Worm (Caenorhabditis elegans) whole organism, L3 larva: ENCODE results near the gene K09C6.7.

ENCODE experiments used
- ama-1 ChIP-seq: fragments of 150-350 bp; optimal IDR thresholded peaks from 2 replicates; lab custom pipeline; 2018
- ceh-28 ChIP-seq: fragments of 150-350 bp; optimal IDR thresholded peaks from 2 replicates; lab custom pipeline; 2014; ENCODE audit warnings: missing biosample characterization, missing genetic modification reagents, missing genetic modification characterization
- ceh-82 ChIP-seq: fragments of 150-350 bp; optimal IDR thresholded peaks from 2 replicates; lab custom pipeline; 2014; ENCODE audit warnings: missing biosample characterization, missing genetic modification characterization
- ceh-9 ChIP-seq: sonication (generic microtip); optimal IDR thresholded peaks from 2 replicates; lab custom pipeline; 2018; ENCODE audit warnings: missing biosample characterization, missing genetic modification characterization
- daf-12 ChIP-seq: fragments of 150-350 bp; optimal IDR thresholded peaks from 2 replicates; lab custom pipeline; 2014; ENCODE audit warnings: missing biosample characterization, missing genetic modification reagents, missing genetic modification characterization
- egl-27 ChIP-seq: sonication (generic microtip); optimal IDR thresholded peaks from 4 replicates; lab custom pipeline; 2017; ENCODE audit warnings: missing biosample characterization, missing genetic modification reagents, missing genetic modification characterization
- egl-5 ChIP-seq: fragments of 150-350 bp; optimal IDR thresholded peaks from 2 replicates; lab custom pipeline; 2017; ENCODE audit warnings: missing biosample characterization, missing genetic modification reagents, missing genetic modification characterization, inconsistent platforms
- elt-1 ChIP-seq: fragments of 150-350 bp; optimal IDR thresholded peaks from 2 replicates; lab custom pipeline; 2014; ENCODE audit warnings: missing biosample characterization, missing genetic modification characterization
- fkh-10 ChIP-seq: sonication (generic microtip); optimal IDR thresholded peaks from 2 replicates; lab custom pipeline; 2017; ENCODE audit warnings: missing biosample characterization, missing genetic modification reagents, missing genetic modification characterization
- fkh-2 ChIP-seq: fragments of 150-350 bp; optimal IDR thresholded peaks from 2 replicates; lab custom pipeline; 2014; ENCODE audit warnings: missing biosample characterization, missing genetic modification reagents, missing genetic modification characterization
- fos-1 ChIP-seq: fragments of 150-350 bp; optimal IDR thresholded peaks from 2 replicates; lab custom pipeline; 2014; ENCODE audit warnings: missing biosample characterization, missing genetic modification characterization
- hmg-11 ChIP-seq: sonication (generic microtip); optimal IDR thresholded peaks from 2 replicates; lab custom pipeline; 2016; ENCODE audit warnings: missing genetic modification characterization, missing compliant biosample characterization
- jun-1 ChIP-seq: fragments of 150-350 bp; optimal IDR thresholded peaks from 2 replicates; lab custom pipeline; 2014; ENCODE audit warnings: missing biosample characterization, missing genetic modification reagents, missing genetic modification characterization
- lin-15B ChIP-seq: fragments of 150-350 bp; optimal IDR thresholded peaks from 2 replicates; lab custom pipeline; 2014; ENCODE audit warnings: missing biosample characterization, missing genetic modification characterization
- mdl-1 ChIP-seq: fragments of 150-350 bp; optimal IDR thresholded peaks from 2 replicates; lab custom pipeline; 2014; ENCODE audit warnings: missing biosample characterization, missing genetic modification characterization
- mml-1 ChIP-seq: fragments of 150-350 bp; sonication (generic microtip); optimal IDR thresholded peaks from 3 replicates; lab custom pipeline; 2014; ENCODE audit warnings: missing biosample characterization, missing genetic modification characterization
- nfya-1 ChIP-seq: sonication (generic microtip); optimal IDR thresholded peaks from 2 replicates; lab custom pipeline; 2017; ENCODE audit warnings: missing genetic modification characterization, mild to moderate bottlenecking, missing compliant biosample characterization, antibody characterized with exemption, moderate library complexity; ENCODE audit not compliant: insufficient read depth
- nhr-11 ChIP-seq: fragments of 150-350 bp; optimal IDR thresholded peaks from 2 replicates; lab custom pipeline; 2014; ENCODE audit warnings: missing biosample characterization, missing genetic modification characterization
- nhr-12 ChIP-seq: fragments of 150-350 bp; optimal IDR thresholded peaks from 2 replicates; lab custom pipeline; 2014; ENCODE audit warnings: missing biosample characterization, missing genetic modification characterization
- nhr-23 ChIP-seq: fragments of 150-350 bp; optimal IDR thresholded peaks from 2 replicates; lab custom pipeline; 2014; ENCODE audit warnings: missing biosample characterization, missing genetic modification reagents, missing genetic modification characterization
- nhr-237 ChIP-seq: fragments of 150-350 bp; optimal IDR thresholded peaks from 2 replicates; lab custom pipeline; 2014; ENCODE audit warnings: missing biosample characterization, missing genetic modification characterization
- nhr-25 ChIP-seq: sonication (generic microtip); optimal IDR thresholded peaks from 2 replicates; lab custom pipeline; 2017; ENCODE audit warnings: missing biosample characterization, missing genetic modification characterization
- nhr-28 ChIP-seq: fragments of 150-350 bp; optimal IDR thresholded peaks from 2 replicates; lab custom pipeline; 2014; ENCODE audit warnings: missing biosample characterization, missing genetic modification characterization
- nhr-67 ChIP-seq: fragments of 150-350 bp; optimal IDR thresholded peaks from 2 replicates; lab custom pipeline; 2014; ENCODE audit warnings: missing biosample characterization, missing genetic modification characterization
- nhr-76 ChIP-seq: fragments of 150-350 bp; sonication (generic microtip); optimal IDR thresholded peaks from 5 replicates; lab custom pipeline; 2014; ENCODE audit warnings: missing biosample characterization, missing genetic modification characterization
- nhr-77 ChIP-seq: fragments of 150-350 bp; optimal IDR thresholded peaks from 2 replicates; lab custom pipeline; 2014; ENCODE audit warnings: missing biosample characterization, missing genetic modification characterization
- pha-4 ChIP-seq: fragments of 150-350 bp; optimal IDR thresholded peaks from 2 replicates; lab custom pipeline; 2014; ENCODE audit warnings: missing biosample characterization, missing genetic modification reagents, missing genetic modification characterization
- sea-2 ChIP-seq: fragments of 150-350 bp; sonication (generic microtip); optimal IDR thresholded peaks from 4 replicates; lab custom pipeline; 2014; ENCODE audit warnings: missing biosample characterization, missing genetic modification reagents, missing genetic modification characterization
- snpc-4 ChIP-seq: fragments of 150-350 bp; optimal IDR thresholded peaks from 2 replicates; lab custom pipeline; 2014; ENCODE audit warnings: missing biosample characterization, missing genetic modification characterization
- tbx-2 ChIP-seq: sonication (generic microtip); optimal IDR thresholded peaks from 2 replicates; lab custom pipeline; 2016; ENCODE audit warnings: mild to moderate bottlenecking, missing genetic modification characterization, missing compliant biosample characterization
- unc-39 ChIP-seq: sonication (generic microtip); optimal IDR thresholded peaks from 4 replicates; lab custom pipeline; 2017; ENCODE audit warnings: missing biosample characterization, missing genetic modification characterization

K09C6.7 gene

DNA sequence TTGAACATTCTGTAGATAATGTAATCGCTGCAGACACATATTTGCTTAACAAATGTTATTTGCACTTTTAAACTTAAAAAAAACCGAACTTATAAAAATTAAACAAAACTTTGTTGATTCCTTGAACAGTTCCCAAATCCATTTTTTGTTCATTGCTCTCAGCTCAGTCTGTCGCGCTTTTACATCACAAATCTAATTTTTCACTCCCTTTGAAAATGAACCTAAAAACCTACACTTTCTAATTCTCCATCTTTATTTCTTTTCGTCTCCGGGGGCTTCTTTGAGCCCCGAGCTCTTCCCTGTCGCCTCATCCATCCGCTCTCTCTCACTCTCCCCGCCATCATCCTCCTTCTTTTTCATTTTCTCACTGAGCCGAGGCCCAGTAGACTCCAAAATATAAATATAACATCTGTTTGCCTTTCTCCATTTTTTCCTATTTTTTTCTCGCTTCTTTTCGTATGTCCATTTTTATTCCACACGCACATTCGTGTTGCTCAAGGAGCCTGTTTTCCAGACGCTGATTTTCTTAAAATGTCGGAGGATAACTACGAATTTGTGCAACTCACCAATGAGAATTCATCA, 28.5 kb downstream of the K09C6.7 start, which contains the start of gene R13D11.4:
Gene R13D11.4, plus strand, starts transcription at position 532 of the 582 bp plus-strand sequence.
- no peak for TF ChIP-seq jun-1
- no peak for TF ChIP-seq snpc-4 (tag; lab: Kevin White, UChicago)
- no peak for TF ChIP-seq nhr-23 (tag; lab: Kevin White, UChicago)
- peak; percentile 30 for TF ChIP-seq fkh-10
- TF ChIP-seq nhr-12 (tag; lab: Kevin White, UChicago) = no peak
- peak; percentile 23 for TF ChIP-seq hmg-11 (tag; lab: Kevin White, UChicago)
- peak; percentile 39 for TF ChIP-seq nfya-1
- no peak for TF ChIP-seq tbx-2

DNA sequence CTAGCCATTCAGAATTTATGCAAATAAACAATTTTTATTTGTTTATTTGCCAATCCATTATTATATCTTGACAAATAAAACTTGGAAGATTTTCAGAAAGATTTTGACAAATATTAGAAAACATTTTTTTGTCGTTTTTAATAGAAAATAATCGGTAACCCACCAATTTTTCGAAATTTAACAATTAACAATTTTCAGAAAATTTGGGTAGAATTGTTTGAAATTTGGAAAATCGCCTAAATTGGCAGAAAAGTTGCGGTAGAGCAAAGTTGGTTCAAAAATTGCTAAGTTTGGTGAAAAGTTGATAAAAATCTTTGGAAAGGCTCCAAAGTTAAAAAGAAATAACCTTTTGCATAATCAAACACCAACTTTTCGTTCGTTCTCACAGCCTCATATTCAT, 30.6 kb downstream of the K09C6.7 start:
- no peak for TF ChIP-seq unc-39 (tag; lab: Kevin White, UChicago)
- TF ChIP-seq nhr-76 (tag; lab: Kevin White, UChicago) = no peak
- TF ChIP-seq lin-15B (tag; lab: Kevin White, UChicago) = no peak

DNA sequence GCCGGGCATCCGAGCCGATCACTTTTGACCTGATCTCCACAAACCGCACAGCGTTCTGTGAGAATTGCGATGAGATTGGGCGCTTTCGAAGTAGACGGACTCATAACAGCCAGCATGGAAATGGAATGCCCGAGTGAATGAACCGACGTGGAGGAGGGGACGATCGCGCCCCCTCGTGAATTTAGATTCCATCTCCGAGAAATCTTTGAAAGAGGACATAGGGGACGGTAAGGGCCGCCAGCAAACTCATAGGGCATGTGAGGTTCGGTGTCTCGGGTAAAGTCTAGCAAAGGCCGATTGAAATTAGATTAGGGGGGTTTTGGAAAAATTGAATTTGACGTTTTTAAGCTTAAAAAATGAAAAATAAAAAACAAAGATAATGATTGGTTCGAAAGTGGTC, 34.4 kb downstream of the K09C6.7 start, which contains the start of gene nhr-270:
Gene nhr-270, minus strand, starts transcription at position 257 of the 400 bp plus-strand sequence.
- no peak for TF ChIP-seq nhr-28
- peak; percentile 2 for TF ChIP-seq nhr-23 (tag; lab: Kevin White, UChicago)
- TF ChIP-seq elt-1 (tag; lab: Kevin White, UChicago) = peak; percentile 7
- no peak for TF ChIP-seq unc-39 (tag; lab: Kevin White, UChicago)
- peak; percentile 0 for TF ChIP-seq nhr-25
- no peak for TF ChIP-seq nhr-237
- TF ChIP-seq ceh-82 (tag; lab: Kevin White, UChicago) = no peak

DNA sequence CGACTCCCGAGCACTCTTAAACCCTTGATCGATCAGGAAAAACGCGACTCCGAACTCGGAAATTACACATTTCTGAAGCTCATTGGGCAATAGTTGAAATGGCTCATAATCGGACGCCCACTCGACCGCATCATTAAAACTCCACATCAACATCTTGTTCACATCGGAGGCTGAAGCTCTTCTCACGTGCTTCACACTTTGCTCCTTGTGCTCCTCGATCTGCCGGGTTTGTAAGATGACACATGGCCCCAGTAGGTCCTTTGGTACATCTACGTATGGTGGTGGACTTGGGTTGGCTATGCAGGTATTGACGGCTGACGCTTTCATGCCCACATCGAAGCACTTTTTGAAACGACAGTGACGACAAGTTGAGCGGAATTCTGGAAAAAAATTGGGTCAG, 35.4 kb downstream of the K09C6.7 start:
- no peak for TF ChIP-seq nhr-67 (tag; lab: Kevin White, UChicago)
- no peak for TF ChIP-seq nhr-11 (tag; lab: Kevin White, UChicago)
- no peak for TF ChIP-seq elt-1 (tag; lab: Kevin White, UChicago)
- no peak for TF ChIP-seq daf-12
- no peak for TF ChIP-seq sea-2 (GFP tag; lab: Kevin White, UChicago)
- TF ChIP-seq pha-4 (tag; lab: Kevin White, UChicago) = no peak
- no peak for TF ChIP-seq ceh-9
- TF ChIP-seq hmg-11 (tag; lab: Kevin White, UChicago) = no peak
- TF ChIP-seq ama-1 (lab: Kevin White, UChicago) = no peak
- no peak for TF ChIP-seq egl-5 (tag; lab: Kevin White, UChicago)
- no peak for TF ChIP-seq jun-1
- TF ChIP-seq fkh-2 = no peak

DNA sequence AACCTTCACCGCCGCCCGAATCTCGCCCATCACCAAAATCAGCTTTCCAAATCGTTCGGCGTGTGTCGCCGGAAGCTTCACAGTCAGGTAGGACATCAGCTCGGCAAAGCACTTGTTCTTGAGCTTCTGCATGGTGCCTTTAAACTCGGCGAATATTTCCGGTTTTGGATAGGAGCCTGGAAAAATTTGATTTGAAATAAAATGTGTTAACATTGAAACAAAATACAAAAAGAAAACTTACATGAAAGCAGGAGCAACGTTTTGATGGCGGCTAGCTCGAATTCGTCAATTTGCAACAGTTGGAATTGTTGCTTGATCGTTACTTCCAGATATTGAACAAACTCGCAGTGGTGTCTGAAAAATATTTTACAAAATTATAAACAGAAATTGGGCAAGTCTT, 36.2 kb downstream of the K09C6.7 start:
- TF ChIP-seq fos-1 (tag; lab: Kevin White, UChicago) (no peak), elt-1 (tag; lab: Kevin White, UChicago) (no peak), mml-1 (tag; lab: Kevin White, UChicago) (no peak), ceh-82 (tag; lab: Kevin White, UChicago) (no peak), mdl-1 (no peak), sea-2 (GFP tag; lab: Kevin White, UChicago) (no peak), ceh-28 (no peak), egl-27 (tag; lab: Kevin White, UChicago) (no peak), nhr-76 (tag; lab: Kevin White, UChicago) (no peak), unc-39 (tag; lab: Kevin White, UChicago) (no peak)

DNA sequence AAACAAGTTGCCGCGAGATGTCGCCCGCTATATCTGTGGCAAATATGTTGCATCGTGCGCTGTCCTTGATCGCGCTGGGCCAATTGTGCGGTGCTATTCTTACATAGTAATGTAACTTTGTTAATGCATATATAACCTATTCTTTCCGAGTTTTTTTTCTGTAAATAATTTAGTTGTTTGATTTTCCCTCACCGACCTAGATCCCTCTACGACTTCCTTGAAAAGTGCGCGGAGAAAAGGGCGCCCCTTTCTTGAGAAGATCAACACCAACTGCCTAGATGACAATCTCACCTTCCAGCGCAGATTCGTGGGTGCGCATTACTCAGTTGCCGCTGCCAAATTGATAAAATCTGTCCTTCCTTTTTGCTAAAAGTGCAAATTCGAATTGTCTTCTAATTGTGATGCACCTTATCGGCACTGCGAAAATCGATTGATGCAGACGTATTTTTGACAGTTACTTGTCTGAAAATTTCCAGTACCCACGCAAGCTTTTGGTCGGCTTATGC, 37.3 kb downstream of the K09C6.7 start:
- TF ChIP-seq nhr-77 (tag; lab: Kevin White, UChicago) (no peak), lin-15B (tag; lab: Kevin White, UChicago) (no peak), jun-1 (no peak), elt-1 (tag; lab: Kevin White, UChicago) (peak; percentile 84), nhr-23 (tag; lab: Kevin White, UChicago) (peak; percentile 21), ceh-82 (tag; lab: Kevin White, UChicago) (no peak), nhr-25 (peak; percentile 39), nfya-1 (no peak)
